Worm (Caenorhabditis elegans): Measurements from ENCODE around the gene T07G12.2.

ce11 chrIV:10561605-10562004 lies 31.1 kb downstream of the T07G12.2 start, which contains the start of gene him-8:
- TF ChIP-seq him-1 (tag; optimal IDR thresholded peaks at IDR 0.05) (no peak), W03F9.2 (tag; optimal IDR thresholded peaks at IDR 0.05) (no peak)

Data from whole organism, L4/young adult.